Worm (Caenorhabditis elegans): Measurements from ENCODE around the gene ddr-2.

Gene ddr-2

DNA sequence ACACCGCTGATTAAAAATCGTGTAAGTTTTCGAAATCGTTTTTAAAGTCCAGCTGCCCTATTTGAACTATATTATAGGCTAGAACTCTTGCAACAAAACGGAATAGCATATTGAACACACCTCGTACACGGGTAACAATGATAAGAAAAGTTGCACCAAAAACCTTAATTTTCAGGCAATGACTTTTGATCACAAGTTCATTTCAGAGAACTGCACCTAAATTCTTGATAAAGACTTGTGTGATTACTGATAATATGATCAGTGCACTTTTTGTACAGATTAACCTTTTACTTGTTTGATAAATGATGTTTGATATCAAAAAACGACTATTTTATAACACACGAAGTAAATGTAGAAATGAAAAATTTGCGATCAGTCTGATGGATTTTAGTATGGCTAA lies 17.3 kb upstream of the ddr-2 start:
- no peak for TF ChIP-seq nhr-237 (tag; optimal IDR thresholded peaks at IDR 0.05)
- no peak for TF ChIP-seq ham-2 (GFP tag; optimal IDR thresholded peaks at IDR 0.05)
- TF ChIP-seq bed-3 (GFP tag; optimal IDR thresholded peaks at IDR 0.05) = no peak
- no peak for TF ChIP-seq nhr-76 (tag; optimal IDR thresholded peaks at IDR 0.05)
- no peak for TF ChIP-seq unc-120 (tag; optimal IDR thresholded peaks at IDR 0.05; ENCODE audit: poor library complexity, severe bottlenecking)
- TF ChIP-seq nhr-12 (tag; optimal IDR thresholded peaks at IDR 0.05) = no peak
- TF ChIP-seq ceh-39 (tag; optimal IDR thresholded peaks at IDR 0.05) = no peak
- TF ChIP-seq unc-39 (tag; optimal IDR thresholded peaks at IDR 0.05) = no peak
- no peak for TF ChIP-seq unc-62 (GFP tag; optimal IDR thresholded peaks at IDR 0.05)
- TF ChIP-seq zip-8 (tag; optimal IDR thresholded peaks at IDR 0.05) = no peak
- TF ChIP-seq drap-1 (GFP tag; optimal IDR thresholded peaks at IDR 0.05) = no peak
- no peak for TF ChIP-seq lin-32 (GFP tag; optimal IDR thresholded peaks at IDR 0.05)
- no peak for TF ChIP-seq flh-1 (GFP tag; optimal IDR thresholded peaks at IDR 0.05)
- TF ChIP-seq nhr-28 (tag; optimal IDR thresholded peaks at IDR 0.05) = no peak
- no peak for TF ChIP-seq ztf-11 (tag; optimal IDR thresholded peaks at IDR 0.05)
- TF ChIP-seq pha-4 (tag; optimal IDR thresholded peaks at IDR 0.05) = no peak
- TF ChIP-seq blmp-1 (tag; optimal IDR thresholded peaks at IDR 0.05) = no peak
- no peak for TF ChIP-seq elt-3 (tag; optimal IDR thresholded peaks at IDR 0.05)

DNA sequence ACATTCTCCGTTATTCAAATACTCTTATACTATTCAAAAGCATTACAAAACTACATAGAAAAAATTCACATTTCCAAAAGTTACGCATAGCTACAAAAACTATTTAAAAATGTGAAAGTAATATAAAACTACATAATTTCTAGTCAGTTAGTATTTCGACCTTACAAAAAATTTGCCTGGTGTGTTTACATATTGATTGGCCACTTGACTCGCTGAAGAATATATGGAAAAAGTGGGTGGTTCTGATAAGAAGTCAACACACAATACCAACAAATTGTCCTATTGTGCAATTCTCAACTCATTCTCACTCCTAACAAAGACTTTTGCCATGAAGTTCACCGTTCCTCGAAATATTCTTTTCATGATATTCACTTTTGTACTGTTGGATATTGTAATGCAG lies 16.5 kb upstream of the ddr-2 start, which contains the start of gene K09C4.1:
TSS of gene K09C4.1 (plus strand) at position 301 of the 400 bp plus-strand sequence.
- TF ChIP-seq bed-3 (GFP tag; optimal IDR thresholded peaks at IDR 0.05) (no peak), lin-13 (tag; optimal IDR thresholded peaks at IDR 0.05) (no peak), ces-1 (GFP tag; optimal IDR thresholded peaks at IDR 0.05) (no peak), elt-3 (tag; optimal IDR thresholded peaks at IDR 0.05) (no peak), mls-2 (tag; optimal IDR thresholded peaks at IDR 0.05) (no peak), unc-62 (GFP tag; optimal IDR thresholded peaks at IDR 0.05) (no peak), cnd-1 (tag; optimal IDR thresholded peaks at IDR 0.05) (no peak), sem-2 (GFP tag; optimal IDR thresholded peaks at IDR 0.05) (no peak)

DNA sequence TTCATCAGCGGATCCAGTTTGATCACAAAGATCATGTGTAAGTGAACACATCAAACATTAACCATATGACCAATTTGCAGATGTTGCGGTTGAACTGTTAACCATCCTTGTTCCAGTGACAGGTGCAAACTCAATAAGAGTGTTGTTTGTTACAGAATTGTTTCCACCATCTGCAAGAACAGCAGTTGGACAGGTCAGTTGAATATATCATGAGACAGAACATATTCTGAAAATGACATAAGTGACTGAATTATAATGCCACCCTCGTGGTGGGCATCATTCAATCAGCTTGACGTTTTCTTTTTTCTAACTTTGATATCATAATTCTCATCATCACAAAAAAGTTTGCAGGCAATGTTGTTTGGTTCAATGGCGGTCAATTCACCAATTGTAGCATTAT lies 14.5 kb upstream of the ddr-2 start:
- no peak for TF ChIP-seq drap-1 (GFP tag; optimal IDR thresholded peaks at IDR 0.05)
- no peak for TF ChIP-seq snpc-4 (tag; optimal IDR thresholded peaks at IDR 0.05)
- TF ChIP-seq unc-120 (tag; optimal IDR thresholded peaks at IDR 0.05; ENCODE audit: poor library complexity, severe bottlenecking) = no peak
- TF ChIP-seq unc-39 (tag; optimal IDR thresholded peaks at IDR 0.05) = no peak
- no peak for TF ChIP-seq zip-8 (tag; optimal IDR thresholded peaks at IDR 0.05)
- no peak for TF ChIP-seq cnd-1 (tag; optimal IDR thresholded peaks at IDR 0.05)
- TF ChIP-seq M03D4.4 (tag; optimal IDR thresholded peaks at IDR 0.05) = no peak
- TF ChIP-seq lin-13 (tag; optimal IDR thresholded peaks at IDR 0.05) = no peak
- no peak for TF ChIP-seq ceh-39 (tag; optimal IDR thresholded peaks at IDR 0.05)
- no peak for TF ChIP-seq ceh-43 (GFP tag; optimal IDR thresholded peaks at IDR 0.05)
- TF ChIP-seq elt-3 (tag; optimal IDR thresholded peaks at IDR 0.05) = no peak
- TF ChIP-seq bed-3 (GFP tag; optimal IDR thresholded peaks at IDR 0.05) = no peak
- no peak for TF ChIP-seq lsy-2 (tag; optimal IDR thresholded peaks at IDR 0.05)
- TF ChIP-seq blmp-1 (tag; optimal IDR thresholded peaks at IDR 0.05) = no peak
- TF ChIP-seq nhr-12 (tag; optimal IDR thresholded peaks at IDR 0.05) = no peak
- TF ChIP-seq lin-32 (GFP tag; optimal IDR thresholded peaks at IDR 0.05) = no peak
- no peak for TF ChIP-seq ces-1 (GFP tag; optimal IDR thresholded peaks at IDR 0.05)
- TF ChIP-seq nhr-237 (tag; optimal IDR thresholded peaks at IDR 0.05) = no peak
- TF ChIP-seq nhr-76 (tag; optimal IDR thresholded peaks at IDR 0.05) = no peak

DNA sequence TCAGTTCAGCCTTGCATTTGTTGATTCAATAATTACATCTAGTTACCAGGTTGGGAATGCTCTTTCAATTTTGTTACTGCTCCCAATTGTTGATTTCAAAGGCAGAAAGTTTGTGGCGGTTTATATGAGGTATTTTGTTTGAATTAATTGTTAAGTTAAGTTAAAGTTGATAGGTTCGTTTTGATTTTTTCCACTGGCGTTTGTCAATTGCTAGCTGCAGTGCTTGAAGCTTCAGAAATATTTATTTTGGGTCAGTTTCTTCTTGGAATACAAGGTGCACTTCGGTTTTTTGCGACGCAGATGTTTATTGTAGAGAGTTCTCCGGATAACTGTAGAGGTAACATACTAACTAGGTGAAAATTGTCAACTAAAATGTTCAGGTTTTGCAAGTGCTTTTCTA lies 13.3 kb upstream of the ddr-2 start, which contains the start of gene F11D5.5:
TSS of gene F11D5.5 (plus strand) at position 301 of the 400 bp plus-strand sequence.
- no peak for TF ChIP-seq ces-1 (GFP tag; optimal IDR thresholded peaks at IDR 0.05)
- no peak for TF ChIP-seq sptf-1 (tag; optimal IDR thresholded peaks at IDR 0.05)
- TF ChIP-seq ham-2 (GFP tag; optimal IDR thresholded peaks at IDR 0.05) = no peak

ce11 chrX:3304068-3304467 lies 11.0 kb upstream of the ddr-2 start, which contains the start of gene F11D5.7:
F11D5.7 (plus strand) TSS chrX:3304368.
- TF ChIP-seq zip-8 (tag; optimal IDR thresholded peaks at IDR 0.05) (no peak), ztf-11 (tag; optimal IDR thresholded peaks at IDR 0.05) (no peak), cnd-1 (tag; optimal IDR thresholded peaks at IDR 0.05) (no peak), M03D4.4 (tag; optimal IDR thresholded peaks at IDR 0.05) (no peak), elt-3 (tag; optimal IDR thresholded peaks at IDR 0.05) (no peak), sptf-1 (tag; optimal IDR thresholded peaks at IDR 0.05) (no peak), nhr-28 (tag; optimal IDR thresholded peaks at IDR 0.05) (no peak), lsy-2 (tag; optimal IDR thresholded peaks at IDR 0.05) (no peak), snpc-4 (tag; optimal IDR thresholded peaks at IDR 0.05) (no peak), ceh-39 (tag; optimal IDR thresholded peaks at IDR 0.05) (no peak), nhr-237 (tag; optimal IDR thresholded peaks at IDR 0.05) (no peak), nhr-2 (tag; optimal IDR thresholded peaks at IDR 0.05) (no peak), ceh-43 (GFP tag; optimal IDR thresholded peaks at IDR 0.05) (no peak)
